Fruit fly (Drosophila melanogaster): ENCODE data around the gene CG33766.

The CG33766 gene

dm6 chr3L:22665110-22665509 lies 19.7 kb downstream of the CG33766 start (continued):
- TF ChIP-seq Oli (tag; optimal IDR thresholded peaks at IDR 0.05) (peak; percentile 50), CG1602 (GFP tag; optimal IDR thresholded peaks at IDR 0.05) (peak; percentile 19), CG8924 (tag; optimal IDR thresholded peaks at IDR 0.05) (no peak), CG13424 (tag; optimal IDR thresholded peaks at IDR 0.05) (peak; percentile 21), Rx (GFP tag; IDR thresholded peaks at IDR 0.05) (no peak), chinmo (GFP tag; IDR thresholded peaks at IDR 0.05; ENCODE audit: partially characterized antibody) (no peak), CG8478 (optimal IDR thresholded peaks at IDR 0.05) (no peak), nmo (GFP tag; optimal IDR thresholded peaks at IDR 0.05) (peak; percentile 39), H15 (GFP tag; IDR thresholded peaks at IDR 0.05) (0 out of 3 replicates have a peak, but pooled peaks have one; percentile 24), CG10274 (GFP tag; optimal IDR thresholded peaks at IDR 0.05) (no peak), CG13775 (GFP tag; optimal IDR thresholded peaks at IDR 0.05) (peak; percentile 3), emc (GFP tag; optimal IDR thresholded peaks at IDR 0.05) (no peak), dati (GFP tag; IDR thresholded peaks at IDR 0.05) (no peak), ATbp (GFP tag; optimal IDR thresholded peaks at IDR 0.05) (no peak), CG17385 (GFP tag; optimal IDR thresholded peaks at IDR 0.05) (no peak), Atf6 (GFP tag; IDR thresholded peaks at IDR 0.05) (peak; percentile 52; the same call in 1 of the 2 replicates), ro (GFP tag; IDR thresholded peaks at IDR 0.05) (no peak), CG11085 (GFP tag; IDR thresholded peaks at IDR 0.05) (no peak), Opbp (GFP tag; IDR thresholded peaks at IDR 0.05; ENCODE audit: partially characterized antibody) (no peak), Adf1 (GFP tag; IDR thresholded peaks at IDR 0.05) (no peak), gsb-n (tag; optimal IDR thresholded peaks at IDR 0.05) (no peak), lola (GFP tag; optimal IDR thresholded peaks at IDR 0.05) (no peak), chif (GFP tag; optimal IDR thresholded peaks at IDR 0.05) (peak in 1 of 2 experiments; percentile 4), zfh2 (GFP tag; optimal IDR thresholded peaks at IDR 0.05) (no peak), CG8388 (GFP tag; optimal IDR thresholded peaks at IDR 0.05) (peak; percentile 22), CG17328 (GFP tag; IDR thresholded peaks at IDR 0.05) (peak; percentile 65), CG7786 (GFP tag; optimal IDR thresholded peaks at IDR 0.05) (no peak), nau (GFP tag; optimal IDR thresholded peaks at IDR 0.05) (no peak), fd96Cb (tag; optimal IDR thresholded peaks at IDR 0.05) (peak; percentile 25), schlank (tag; optimal IDR thresholded peaks at IDR 0.05) (no peak), Med (GFP tag) (peak; percentile 73), Mrtf (GFP tag; IDR thresholded peaks at IDR 0.05) (no peak), eve (GFP tag; optimal IDR thresholded peaks at IDR 0.05) (peak in 1 of 2 experiments; percentile 40), vvl (GFP tag; IDR thresholded peaks at IDR 0.05) (0 out of 2 replicates have a peak, but pooled peaks have one; percentile 32), H2.0 (GFP tag; IDR thresholded peaks at IDR 0.05) (0 out of 2 replicates have a peak, but pooled peaks have one; percentile 9), zen (tag; optimal IDR thresholded peaks at IDR 0.05) (no peak), Chrac-16 (GFP tag; optimal IDR thresholded peaks at IDR 0.05) (peak; percentile 18), CG31441 (GFP tag; IDR thresholded peaks at IDR 0.05) (0 out of 2 replicates have a peak, but pooled peaks have one; percentile 21), bcd (GFP tag; optimal IDR thresholded peaks at IDR 0.05) (no peak), pros (GFP tag; optimal IDR thresholded peaks at IDR 0.05) (no peak), CG2678 (tag; optimal IDR thresholded peaks at IDR 0.05) (peak; percentile 42), ind (GFP tag; optimal IDR thresholded peaks at IDR 0.05) (peak; percentile 41), Gsc (GFP tag; IDR thresholded peaks at IDR 0.05) (no peak), CG17359 (tag; optimal IDR thresholded peaks at IDR 0.05) (peak; percentile 43), tna (GFP tag; IDR thresholded peaks at IDR 0.05; ENCODE audit: partially characterized antibody) (no peak), CG2875 (GFP tag; optimal IDR thresholded peaks at IDR 0.05) (no peak), amos (GFP tag; IDR thresholded peaks at IDR 0.05; ENCODE audit: partially characterized antibody) (no peak), Blimp-1 (GFP tag; optimal IDR thresholded peaks at IDR 0.05) (peak; percentile 40), ranshi (GFP tag; IDR thresholded peaks at IDR 0.05) (peak; percentile 53; the same call in 1 of the 2 replicates), hth (optimal IDR thresholded peaks at IDR 0.05) (no peak), CG14710 (tag; optimal IDR thresholded peaks at IDR 0.05) (no peak)

Data from whole organism, embryonic.